Fruit fly (Drosophila melanogaster): ENCODE data around the gene CG43117.

The CG43117 gene

dm6 chr3R:26442609-26443180 lies 11.9 kb upstream of the CG43117 start (continued):
- TF ChIP-seq CG11902 (GFP tag; optimal IDR thresholded peaks at IDR 0.05) (no peak), Lpt (GFP tag; optimal IDR thresholded peaks at IDR 0.05) (no peak), CG16779 (tag; optimal IDR thresholded peaks at IDR 0.05) (peak; percentile 11), dac (GFP tag; optimal IDR thresholded peaks at IDR 0.05) (no peak), cyc (GFP tag; optimal IDR thresholded peaks at IDR 0.05) (no peak), fd85E (GFP tag; optimal IDR thresholded peaks at IDR 0.05) (no peak), eg (GFP tag; IDR thresholded peaks at IDR 0.05) (peak; percentile 72; the same call in 2 of the 3 replicates), fkh (GFP tag; optimal IDR thresholded peaks at IDR 0.05) (peak; percentile 17), CG8632 (GFP tag; optimal IDR thresholded peaks at IDR 0.05) (no peak), CG10631 (GFP tag; optimal IDR thresholded peaks at IDR 0.05) (no peak), CG3919 (GFP tag; optimal IDR thresholded peaks at IDR 0.05) (no peak), spab (GFP tag; optimal IDR thresholded peaks at IDR 0.05) (peak; percentile 3), Ets21C (GFP tag; optimal IDR thresholded peaks at IDR 0.05) (no peak), vri (GFP tag; optimal IDR thresholded peaks at IDR 0.05) (no peak), Met (GFP tag; optimal IDR thresholded peaks at IDR 0.05) (no peak), ss (GFP tag; optimal IDR thresholded peaks at IDR 0.05) (no peak), CG6276 (GFP tag; optimal IDR thresholded peaks at IDR 0.05) (peak; percentile 76), Hr39 (GFP tag; optimal IDR thresholded peaks at IDR 0.05) (no peak), acj6 (GFP tag; optimal IDR thresholded peaks at IDR 0.05) (no peak), dsx (GFP tag; optimal IDR thresholded peaks at IDR 0.05; ENCODE audit: poor library complexity, severe bottlenecking) (peak; percentile 14), Gug (GFP tag; IDR thresholded peaks at IDR 0.05) (no peak), Eip75B (GFP tag; optimal IDR thresholded peaks at IDR 0.05) (no peak)

- TF ChIP-seq CG1621 (tag; optimal IDR thresholded peaks at IDR 0.05): no peak
- peak; percentile 15 for TF ChIP-seq CG10631 (GFP tag; optimal IDR thresholded peaks at IDR 0.05)
- peak; percentile 36 for TF ChIP-seq Eip78C (GFP tag)
- TF ChIP-seq Sox102F (GFP tag; optimal IDR thresholded peaks at IDR 0.05): no peak
- TF ChIP-seq dac (GFP tag; optimal IDR thresholded peaks at IDR 0.05): no peak
- peak; percentile 15; the same call in 1 of the 2 replicates for TF ChIP-seq CG15336 (GFP tag; IDR thresholded peaks at IDR 0.05)
- peak; percentile 1 for TF ChIP-seq CG4318 (GFP tag; optimal IDR thresholded peaks at IDR 0.05)
- TF ChIP-seq acj6 (GFP tag; optimal IDR thresholded peaks at IDR 0.05): no peak
- TF ChIP-seq OdsH (GFP tag; optimal IDR thresholded peaks at IDR 0.05): no peak
- peak; percentile 12 for TF ChIP-seq Hr4 (GFP tag; optimal IDR thresholded peaks at IDR 0.05)
- TF ChIP-seq Blimp-1 (GFP tag; optimal IDR thresholded peaks at IDR 0.05): no peak
- TF ChIP-seq CG16779 (tag; optimal IDR thresholded peaks at IDR 0.05): no peak
Measured at dm6 chr3R:26443343-26443742, 11.3 kb upstream of the CG43117 start.

dm6 chr3R:26443875-26444511 lies 10.6 kb upstream of the CG43117 start:
- no peak for TF ChIP-seq Met (GFP tag; optimal IDR thresholded peaks at IDR 0.05)
- peak; percentile 86 for TF ChIP-seq Eip78C (GFP tag)
- TF ChIP-seq Eip93F (GFP tag; optimal IDR thresholded peaks at IDR 0.05): no peak
- peak; percentile 65 for TF ChIP-seq achi (GFP tag; optimal IDR thresholded peaks at IDR 0.05)
- no peak for TF ChIP-seq Hr38 (GFP tag; optimal IDR thresholded peaks at IDR 0.05)
- peak; percentile 61 for TF ChIP-seq eg (GFP tag; IDR thresholded peaks at IDR 0.05)
- no peak for TF ChIP-seq CG16779 (tag; optimal IDR thresholded peaks at IDR 0.05)
- TF ChIP-seq CG11762 (GFP tag; optimal IDR thresholded peaks at IDR 0.05; ENCODE audit: insufficient read depth): peak; percentile 35
- TF ChIP-seq CG6276 (GFP tag; optimal IDR thresholded peaks at IDR 0.05): peak; percentile 66
- no peak for TF ChIP-seq Sox14 (GFP tag; optimal IDR thresholded peaks at IDR 0.05)
- TF ChIP-seq dsx (GFP tag; optimal IDR thresholded peaks at IDR 0.05; ENCODE audit: poor library complexity, severe bottlenecking): peak; percentile 22
- peak; percentile 63; the same call in 1 of the 2 replicates for TF ChIP-seq CG15336 (GFP tag; IDR thresholded peaks at IDR 0.05)
- peak; percentile 40 for TF ChIP-seq Hr4 (GFP tag; optimal IDR thresholded peaks at IDR 0.05)
- no peak for TF ChIP-seq Sox102F (GFP tag; optimal IDR thresholded peaks at IDR 0.05)
- TF ChIP-seq Lpt (GFP tag; optimal IDR thresholded peaks at IDR 0.05): peak; percentile 33
- TF ChIP-seq CG10631 (GFP tag; optimal IDR thresholded peaks at IDR 0.05): peak; percentile 43
- peak; percentile 41 for TF ChIP-seq Eip75B (GFP tag; optimal IDR thresholded peaks at IDR 0.05)
- TF ChIP-seq CG1621 (tag; optimal IDR thresholded peaks at IDR 0.05): no peak
- TF ChIP-seq CG32006 (GFP tag; optimal IDR thresholded peaks at IDR 0.05): peak; percentile 70
- TF ChIP-seq CG31627 (GFP tag; optimal IDR thresholded peaks at IDR 0.05): no peak
- no peak for TF ChIP-seq ss (GFP tag; optimal IDR thresholded peaks at IDR 0.05)
- TF ChIP-seq net (GFP tag; optimal IDR thresholded peaks at IDR 0.05): no peak
- no peak for TF ChIP-seq CG8319 (GFP tag; optimal IDR thresholded peaks at IDR 0.05)
- peak; percentile 56; the same call in 1 of the 3 replicates for TF ChIP-seq CG8119 (GFP tag; IDR thresholded peaks at IDR 0.05)
- peak; percentile 51 for TF ChIP-seq svp (GFP tag)
- no peak for TF ChIP-seq CG3919 (GFP tag; optimal IDR thresholded peaks at IDR 0.05)
- TF ChIP-seq CG10669 (GFP tag; optimal IDR thresholded peaks at IDR 0.05): peak; percentile 26
- TF ChIP-seq CG6792 (GFP tag; optimal IDR thresholded peaks at IDR 0.05): no peak
- no peak for TF ChIP-seq Smox (GFP tag; optimal IDR thresholded peaks at IDR 0.05)
- no peak for TF ChIP-seq CG7368 (GFP tag; optimal IDR thresholded peaks at IDR 0.05)
